Worm (Caenorhabditis elegans) whole organism, L2 larva: ENCODE data around the gene bud-31.

ENCODE experiments used
- alr-1 ChIP-seq: fragments of 150-350 bp; optimal IDR thresholded peaks from 2 replicates; lab custom pipeline; 2014; ENCODE audit warnings: missing biosample characterization, missing genetic modification characterization
- aly-2 ChIP-seq: fragments of 150-350 bp; optimal IDR thresholded peaks from 2 replicates; lab custom pipeline; 2014; ENCODE audit warnings: missing biosample characterization, missing genetic modification characterization
- blmp-1 ChIP-seq: sonication (generic microtip); optimal IDR thresholded peaks from 2 replicates; lab custom pipeline; 2017; ENCODE audit warnings: missing genetic modification characterization, mild to moderate bottlenecking, missing compliant biosample characterization, antibody characterized with exemption, moderate library complexity; ENCODE audit not compliant: insufficient read depth
- crh-2 ChIP-seq: sonication (generic microtip); optimal IDR thresholded peaks from 2 replicates; lab custom pipeline; 2017; ENCODE audit warnings: missing biosample characterization, missing genetic modification characterization
- elt-3 ChIP-seq: sonication (generic microtip); optimal IDR thresholded peaks from 2 replicates; lab custom pipeline; 2017; ENCODE audit warnings: missing biosample characterization, missing genetic modification characterization
- mab-5 ChIP-seq: fragments of 150-350 bp; optimal IDR thresholded peaks from 2 replicates; lab custom pipeline; 2014; ENCODE audit warnings: missing biosample characterization, missing genetic modification characterization
- nhr-77 ChIP-seq: fragments of 150-350 bp; optimal IDR thresholded peaks from 2 replicates; lab custom pipeline; 2014; ENCODE audit warnings: missing biosample characterization, missing genetic modification characterization
- zag-1 ChIP-seq: fragments of 150-350 bp; optimal IDR thresholded peaks from 2 replicates; lab custom pipeline; 2014; ENCODE audit warnings: missing biosample characterization, missing genetic modification characterization
- ztf-11 ChIP-seq: sonication (generic microtip); optimal IDR thresholded peaks from 2 replicates; lab custom pipeline; 2017; ENCODE audit warnings: missing biosample characterization, missing genetic modification characterization

DNA sequence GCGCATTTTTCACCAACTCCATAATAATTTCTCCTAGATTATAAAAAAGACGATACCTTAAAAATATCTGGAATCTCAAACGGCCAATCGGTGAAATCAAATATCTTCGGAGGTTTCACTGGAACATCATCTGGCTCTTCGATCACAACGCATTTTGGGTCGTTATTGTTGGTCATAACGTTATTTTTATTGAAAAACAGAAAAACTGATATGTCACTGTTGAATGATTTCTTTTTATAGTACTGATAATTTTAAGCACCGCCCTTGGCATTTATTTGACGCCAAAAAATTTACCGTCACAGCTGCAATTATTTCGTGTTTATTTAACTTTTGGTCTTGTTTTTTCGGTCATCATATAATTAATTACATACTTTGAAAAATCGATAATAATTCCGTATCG is 6.3 kb downstream of the bud-31 start, which contains the start of gene best-5:
- TF ChIP-seq mab-5 (tag; lab: Kevin White, UChicago) (no peak), nhr-77 (tag; lab: Kevin White, UChicago) (no peak), aly-2 (tag; lab: Kevin White, UChicago) (no peak), alr-1 (tag; lab: Kevin White, UChicago) (no peak), zag-1 (no peak), ztf-11 (no peak), crh-2 (no peak), blmp-1 (no peak), elt-3 (no peak)
